Worm (Caenorhabditis elegans) whole organism, late embryonic: Measurements from ENCODE around the gene K09C4.2.

ENCODE experiments used
- Y22D7AL.16 ChIP-seq: sonication (generic microtip); optimal IDR thresholded peaks from 2 replicates; lab custom pipeline; 2016; ENCODE audit warnings: missing genetic modification characterization, missing compliant biosample characterization
- ama-1 ChIP-seq: fragments of 150-350 bp; optimal IDR thresholded peaks from 2 replicates; lab custom pipeline; 2014
- ceh-45 ChIP-seq: fragments of 200-800 bp; sonication (Bioruptor generic); IDR thresholded peaks from 2 replicates; pipeline ENCODE4 v1.3.6; 2022; ENCODE audit warnings: missing genetic modification reagents, missing genetic modification characterization, missing compliant biosample characterization
- dve-1 ChIP-seq: sonication (generic microtip); optimal IDR thresholded peaks from 2 replicates; lab custom pipeline; 2017; ENCODE audit warnings: antibody characterized with exemption, mild to moderate bottlenecking, missing genetic modification characterization, missing compliant biosample characterization
- ets-4 ChIP-seq: sonication (generic microtip); optimal IDR thresholded peaks from 2 replicates; lab custom pipeline; 2016; ENCODE audit warnings: missing genetic modification characterization, missing compliant biosample characterization
- eyg-1 ChIP-seq: sonication (generic microtip); optimal IDR thresholded peaks from 2 replicates; lab custom pipeline; 2016; ENCODE audit warnings: missing genotype, missing genetic modification characterization, missing compliant biosample characterization
- npax-4 ChIP-seq: sonication (generic microtip); optimal IDR thresholded peaks from 2 replicates; lab custom pipeline; 2016; ENCODE audit warnings: missing genetic modification characterization, missing compliant biosample characterization
- pqm-1 ChIP-seq: sonication (generic microtip); optimal IDR thresholded peaks from 2 replicates; lab custom pipeline; 2016; ENCODE audit warnings: missing genetic modification characterization, missing compliant biosample characterization
- unc-42 ChIP-seq: sonication (generic microtip); optimal IDR thresholded peaks from 2 replicates; lab custom pipeline; 2016; ENCODE audit warnings: missing genotype, missing genetic modification characterization, missing compliant biosample characterization
- unc-86 ChIP-seq: sonication (generic microtip); optimal IDR thresholded peaks from 2 replicates; lab custom pipeline; 2016; ENCODE audit warnings: missing genetic modification characterization, missing compliant biosample characterization

DNA sequence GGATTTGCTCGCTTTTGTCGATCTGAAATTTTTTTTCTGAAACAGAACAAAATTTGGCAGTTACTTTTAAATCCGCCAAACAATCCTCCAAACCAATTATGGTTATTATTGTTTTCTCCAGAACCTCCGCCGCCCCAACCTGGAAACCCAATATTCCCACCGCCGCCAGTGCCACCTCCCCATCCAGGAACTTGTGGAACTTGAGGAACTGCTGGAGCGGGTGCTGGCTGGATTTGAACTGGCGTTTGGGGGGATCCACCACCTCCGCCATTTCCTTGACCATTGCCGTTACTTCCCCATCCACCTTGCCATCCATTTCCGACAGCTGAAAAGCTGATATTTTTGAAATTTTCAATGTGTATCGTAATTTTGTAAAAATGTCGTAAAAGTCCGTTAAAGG, 48.5 kb upstream of the K09C4.2 start:
- TF ChIP-seq npax-4 (tag; lab: Kevin White, UChicago) (no peak), unc-86 (tag; lab: Kevin White, UChicago) (no peak), ceh-45 (GFP tag; lab: Robert Waterston, UW) (no peak), ets-4 (tag; lab: Kevin White, UChicago) (no peak), Y22D7AL.16 (tag; lab: Kevin White, UChicago) (no peak), dve-1 (tag; lab: Kevin White, UChicago) (no peak), eyg-1 (tag; lab: Kevin White, UChicago) (no peak), ama-1 (lab: Kevin White, UChicago) (no peak), unc-42 (no peak), pqm-1 (no peak)
